Worm (Caenorhabditis elegans) whole organism, L2 larva: Measurements from ENCODE around the gene dmsr-1.

Experiments used
- C34F6.9 ChIP-seq: fragments of 150-350 bp; optimal IDR thresholded peaks from 2 replicates; lab custom pipeline; 2014; ENCODE audit warnings: missing biosample characterization, missing genetic modification characterization
- F13H6.1 ChIP-seq: sonication (generic microtip); optimal IDR thresholded peaks from 2 replicates; lab custom pipeline; 2016; ENCODE audit warnings: missing genetic modification characterization, missing compliant biosample characterization
- R02D3.7 ChIP-seq: fragments of 150-350 bp; optimal IDR thresholded peaks from 2 replicates; lab custom pipeline; 2014; ENCODE audit warnings: missing biosample characterization, missing genetic modification characterization
- Y55F3AM.14 ChIP-seq: fragments of 200-800 bp; sonication (Bioruptor generic); optimal IDR thresholded peaks from 2 replicates; lab custom pipeline; 2018; ENCODE audit warnings: mild to moderate bottlenecking, missing genetic modification characterization, missing compliant biosample characterization
- ZK546.5 ChIP-seq: sonication (generic microtip); optimal IDR thresholded peaks from 2 replicates; lab custom pipeline; 2017; ENCODE audit warnings: missing biosample characterization, missing genetic modification characterization
- alr-1 ChIP-seq: fragments of 150-350 bp; optimal IDR thresholded peaks from 2 replicates; lab custom pipeline; 2014; ENCODE audit warnings: missing biosample characterization, missing genetic modification characterization
- aly-2 ChIP-seq: fragments of 150-350 bp; optimal IDR thresholded peaks from 2 replicates; lab custom pipeline; 2014; ENCODE audit warnings: missing biosample characterization, missing genetic modification characterization
- ama-1 ChIP-seq: fragments of 150-350 bp; optimal IDR thresholded peaks from 2 replicates; lab custom pipeline; 2018; ENCODE audit warnings: inconsistent platforms
- blmp-1 ChIP-seq: sonication (generic microtip); optimal IDR thresholded peaks from 2 replicates; lab custom pipeline; 2017; ENCODE audit warnings: missing genetic modification characterization, mild to moderate bottlenecking, missing compliant biosample characterization, antibody characterized with exemption, moderate library complexity; ENCODE audit not compliant: insufficient read depth
- ceh-16 ChIP-seq: fragments of 150-350 bp; optimal IDR thresholded peaks from 2 replicates; lab custom pipeline; 2014; ENCODE audit warnings: missing biosample characterization, missing genetic modification characterization
- ceh-82 ChIP-seq: fragments of 150-350 bp; optimal IDR thresholded peaks from 2 replicates; lab custom pipeline; 2014; ENCODE audit warnings: missing biosample characterization, missing genetic modification characterization
- crh-2 ChIP-seq: sonication (generic microtip); optimal IDR thresholded peaks from 2 replicates; lab custom pipeline; 2017; ENCODE audit warnings: missing biosample characterization, missing genetic modification characterization
- dmd-4 ChIP-seq: sonication (generic microtip); optimal IDR thresholded peaks from 2 replicates; lab custom pipeline; 2017; ENCODE audit warnings: missing biosample characterization, missing genetic modification characterization
- egl-27 ChIP-seq: sonication (generic microtip); optimal IDR thresholded peaks from 3 replicates; lab custom pipeline; 2017; ENCODE audit warnings: missing biosample characterization, missing genetic modification reagents, missing genetic modification characterization
- elt-1 ChIP-seq: fragments of 150-350 bp; optimal IDR thresholded peaks from 2 replicates; lab custom pipeline; 2014; ENCODE audit warnings: missing biosample characterization, missing genetic modification characterization
- elt-3 ChIP-seq: sonication (generic microtip); optimal IDR thresholded peaks from 2 replicates; lab custom pipeline; 2017; ENCODE audit warnings: missing biosample characterization, missing genetic modification characterization
- fos-1 ChIP-seq: fragments of 150-350 bp; optimal IDR thresholded peaks from 2 replicates; lab custom pipeline; 2014; ENCODE audit warnings: missing biosample characterization, missing genetic modification characterization
- gmeb-1 ChIP-seq: fragments of 150-350 bp; optimal IDR thresholded peaks from 2 replicates; lab custom pipeline; 2014; ENCODE audit warnings: missing biosample characterization, missing genetic modification characterization
- lin-11 ChIP-seq: fragments of 150-350 bp; sonication (generic microtip); optimal IDR thresholded peaks from 2 replicates; lab custom pipeline; 2014; ENCODE audit warnings: missing biosample characterization, missing genetic modification characterization, inconsistent platforms, mixed read lengths
- lin-13 ChIP-seq: fragments of 150-350 bp; optimal IDR thresholded peaks from 2 replicates; lab custom pipeline; 2014; ENCODE audit warnings: missing biosample characterization, missing genetic modification reagents, missing genetic modification characterization
- lin-39 ChIP-seq: fragments of 150-350 bp; optimal IDR thresholded peaks from 2 replicates; lab custom pipeline; 2014; ENCODE audit warnings: missing biosample characterization, missing genetic modification reagents, missing genetic modification characterization
- lsy-2 ChIP-seq, 2 experiments: fragments of 150-350 bp in 1 of 2; sonication (generic microtip) in 1 of 2; optimal IDR thresholded peaks; 2 replicates each; lab custom pipeline; 2014 to 2017; ENCODE audit warnings: missing biosample characterization in 2 of 2, missing genetic modification characterization in 2 of 2
- mab-5 ChIP-seq: fragments of 150-350 bp; optimal IDR thresholded peaks from 2 replicates; lab custom pipeline; 2014; ENCODE audit warnings: missing biosample characterization, missing genetic modification characterization
- mbf-1 ChIP-seq: sonication (generic microtip); optimal IDR thresholded peaks from 2 replicates; lab custom pipeline; 2017; ENCODE audit warnings: missing biosample characterization, missing genetic modification characterization
- mdl-1 ChIP-seq, 2 experiments: fragments of 150-350 bp in 1 of 2; sonication (generic microtip) in 1 of 2; optimal IDR thresholded peaks; 2 replicates each; lab custom pipeline; 2017; ENCODE audit warnings: missing biosample characterization in 2 of 2, missing genetic modification characterization in 2 of 2
- nhr-10 ChIP-seq: sonication (generic microtip); optimal IDR thresholded peaks from 2 replicates; lab custom pipeline; 2017; ENCODE audit warnings: missing biosample characterization, missing genetic modification characterization
- nhr-11 ChIP-seq: fragments of 150-350 bp; optimal IDR thresholded peaks from 2 replicates; lab custom pipeline; 2014; ENCODE audit warnings: missing biosample characterization, missing genetic modification characterization
- nhr-12 ChIP-seq: fragments of 150-350 bp; optimal IDR thresholded peaks from 2 replicates; lab custom pipeline; 2014; ENCODE audit warnings: missing biosample characterization, missing genetic modification characterization
- nhr-129 ChIP-seq: fragments of 150-350 bp; optimal IDR thresholded peaks from 2 replicates; lab custom pipeline; 2014; ENCODE audit warnings: missing biosample characterization, missing genetic modification characterization
- nhr-21 ChIP-seq: fragments of 150-350 bp; optimal IDR thresholded peaks from 2 replicates; lab custom pipeline; 2014; ENCODE audit warnings: missing biosample characterization, missing genetic modification characterization
- nhr-23 ChIP-seq: fragments of 150-350 bp; optimal IDR thresholded peaks from 2 replicates; lab custom pipeline; 2014; ENCODE audit warnings: missing biosample characterization, missing genetic modification reagents, missing genetic modification characterization
- nhr-237 ChIP-seq: fragments of 150-350 bp; optimal IDR thresholded peaks from 2 replicates; lab custom pipeline; 2014; ENCODE audit warnings: missing biosample characterization, missing genetic modification characterization
- nhr-25 ChIP-seq: fragments of 150-350 bp; sonication (generic microtip); optimal IDR thresholded peaks from 3 replicates; lab custom pipeline; 2014; ENCODE audit warnings: missing biosample characterization, missing genetic modification characterization
- nhr-6 ChIP-seq: fragments of 150-350 bp; optimal IDR thresholded peaks from 2 replicates; lab custom pipeline; 2014; ENCODE audit warnings: missing biosample characterization, missing genetic modification characterization
- nhr-77 ChIP-seq: fragments of 150-350 bp; optimal IDR thresholded peaks from 2 replicates; lab custom pipeline; 2014; ENCODE audit warnings: missing biosample characterization, missing genetic modification characterization
- peb-1 ChIP-seq: fragments of 150-350 bp; optimal IDR thresholded peaks from 2 replicates; lab custom pipeline; 2014; ENCODE audit warnings: missing biosample characterization, missing genetic modification characterization
- sem-4 ChIP-seq: fragments of 150-350 bp; optimal IDR thresholded peaks from 2 replicates; lab custom pipeline; 2014; ENCODE audit warnings: missing biosample characterization, missing genetic modification reagents, missing genetic modification characterization
- skn-1 ChIP-seq: sonication (generic microtip); optimal IDR thresholded peaks from 2 replicates; lab custom pipeline; 2017; ENCODE audit warnings: missing biosample characterization, missing genetic modification characterization
- sma-3 ChIP-seq: sonication (generic microtip); optimal IDR thresholded peaks from 2 replicates; lab custom pipeline; 2016; ENCODE audit warnings: missing genetic modification reagents, missing genetic modification characterization, missing compliant biosample characterization
- sma-9 ChIP-seq, 2 experiments: fragments of 150-350 bp in 1 of 2; sonication (generic microtip) in 1 of 2; optimal IDR thresholded peaks; 2 replicates each; lab custom pipeline; 2014 to 2016; ENCODE audit warnings: missing genetic modification characterization in 2 of 2, mild to moderate bottlenecking in 1 of 2, missing biosample characterization in 1 of 2, missing compliant biosample characterization in 1 of 2, missing genetic modification reagents in 1 of 2, moderate library complexity in 1 of 2
- snpc-4 ChIP-seq: fragments of 150-350 bp; optimal IDR thresholded peaks from 2 replicates; lab custom pipeline; 2014; ENCODE audit warnings: missing biosample characterization, missing genetic modification characterization
- unc-39 ChIP-seq: fragments of 150-350 bp; optimal IDR thresholded peaks from 2 replicates; lab custom pipeline; 2014; ENCODE audit warnings: missing biosample characterization, missing genetic modification characterization
- unc-55 ChIP-seq: fragments of 150-350 bp; sonication (generic microtip); optimal IDR thresholded peaks from 3 replicates; lab custom pipeline; 2014; ENCODE audit warnings: missing biosample characterization, missing genetic modification reagents, missing genetic modification characterization
- unc-62 ChIP-seq: fragments of 150-350 bp; optimal IDR thresholded peaks from 2 replicates; lab custom pipeline; 2014; ENCODE audit warnings: missing biosample characterization, missing genetic modification reagents, missing genetic modification characterization
- zag-1 ChIP-seq: fragments of 150-350 bp; optimal IDR thresholded peaks from 2 replicates; lab custom pipeline; 2014; ENCODE audit warnings: missing biosample characterization, missing genetic modification characterization
- ztf-1 ChIP-seq: fragments of 200-800 bp; sonication (Bioruptor generic); conservative IDR thresholded peaks from 2 replicates; pipeline ENCODE4 v1.3.6; 2022; ENCODE audit warnings: missing genetic modification characterization, missing compliant biosample characterization
- ztf-11 ChIP-seq: sonication (generic microtip); optimal IDR thresholded peaks from 2 replicates; lab custom pipeline; 2017; ENCODE audit warnings: missing biosample characterization, missing genetic modification characterization
- ztf-4 ChIP-seq: fragments of 150-350 bp; optimal IDR thresholded peaks from 2 replicates; lab custom pipeline; 2014; ENCODE audit warnings: missing biosample characterization, missing genetic modification characterization

The dmsr-1 gene

ce11 chrV:11410902-11411561 lies 27.5 kb upstream of the dmsr-1 start, which contains the start of the genes K03B8.8 and grl-3:
Gene K03B8.8, minus strand, starts transcription at chrV:11411002.
Gene grl-3, plus strand, starts transcription at chrV:11411511.
- TF ChIP-seq ztf-1 (GFP tag; lab: Robert Waterston, UW), result no peak
- no peak for TF ChIP-seq nhr-6
- no peak for TF ChIP-seq unc-39 (tag; lab: Kevin White, UChicago)
- no peak for TF ChIP-seq gmeb-1 (tag; lab: Kevin White, UChicago)
- TF ChIP-seq nhr-12 (tag; lab: Kevin White, UChicago), result no peak

DNA sequence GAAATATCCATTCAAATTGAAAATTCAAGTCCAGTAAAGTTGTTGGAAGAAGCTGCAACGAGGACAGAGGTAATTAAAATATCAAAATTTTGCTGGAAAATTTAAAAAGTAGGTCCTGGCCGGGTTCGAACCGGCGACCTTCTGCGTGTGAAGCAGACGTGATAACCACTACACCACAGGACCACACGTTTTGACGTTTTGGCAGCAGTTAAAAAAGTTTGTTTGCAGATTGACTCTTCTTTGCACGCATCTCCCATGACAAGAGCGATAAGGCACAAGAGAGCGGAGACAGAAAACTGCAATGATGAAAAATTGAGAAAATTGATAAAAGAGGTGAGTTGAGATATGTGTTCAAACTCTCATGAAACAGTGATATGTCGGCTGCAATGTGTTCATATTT lies 26.4 kb upstream of the dmsr-1 start:
- TF ChIP-seq aly-2 (tag; lab: Kevin White, UChicago) (no peak), mbf-1 (tag; lab: Kevin White, UChicago) (no peak), lsy-2 (tag; optimal IDR thresholded peaks at IDR 0.05; lab: Kevin White, UChicago) (no peak), unc-39 (tag; lab: Kevin White, UChicago) (no peak), fos-1 (tag; lab: Kevin White, UChicago) (peak; percentile 61), nhr-11 (tag; lab: Kevin White, UChicago) (no peak), sem-4 (tag; lab: Kevin White, UChicago) (no peak), nhr-129 (tag; lab: Kevin White, UChicago) (peak; percentile 48), ceh-16 (tag; lab: Kevin White, UChicago) (no peak), alr-1 (tag; lab: Kevin White, UChicago) (no peak), ztf-4 (no peak), mab-5 (tag; lab: Kevin White, UChicago) (no peak), ZK546.5 (tag; lab: Kevin White, UChicago) (no peak), Y55F3AM.14 (GFP tag; lab: Kevin White, UChicago) (no peak), dmd-4 (tag; lab: Kevin White, UChicago) (no peak), crh-2 (tag; lab: Kevin White, UChicago) (peak; percentile 40), gmeb-1 (tag; lab: Kevin White, UChicago) (no peak), nhr-77 (tag; lab: Kevin White, UChicago) (no peak), elt-3 (tag; lab: Kevin White, UChicago) (no peak), egl-27 (peak; percentile 15), mdl-1 (tag; optimal IDR thresholded peaks at IDR 0.05; lab: Kevin White, UChicago) (no peak), R02D3.7 (tag; lab: Kevin White, UChicago) (no peak), nhr-21 (peak; percentile 13), nhr-237 (tag; lab: Kevin White, UChicago) (no peak), lin-39 (tag; lab: Kevin White, UChicago) (no peak), nhr-12 (tag; lab: Kevin White, UChicago) (no peak), ama-1 (lab: Kevin White, UChicago) (no peak), ztf-11 (no peak), nhr-23 (tag; lab: Kevin White, UChicago) (no peak), sma-3 (GFP tag; lab: Kevin White, UChicago) (peak; percentile 65), elt-1 (no peak), sma-9 (GFP tag; optimal IDR thresholded peaks at IDR 0.05; lab: Kevin White, UChicago) (peak; percentile 63), sma-9 (tag; optimal IDR thresholded peaks at IDR 0.05; lab: Kevin White, UChicago) (no peak), unc-62 (GFP tag; lab: Kevin White, UChicago) (no peak), nhr-25 (no peak), unc-55 (no peak), C34F6.9 (tag; lab: Kevin White, UChicago) (no peak), peb-1 (tag; lab: Kevin White, UChicago) (no peak), zag-1 (tag; lab: Kevin White, UChicago) (no peak), nhr-10 (tag; lab: Kevin White, UChicago) (no peak), nhr-6 (no peak), ceh-82 (tag; lab: Kevin White, UChicago) (no peak), snpc-4 (peak; percentile 65), F13H6.1 (tag; lab: Kevin White, UChicago) (no peak), skn-1 (tag; lab: Kevin White, UChicago) (no peak), ztf-1 (GFP tag; lab: Robert Waterston, UW) (no peak), lin-11 (tag; lab: Kevin White, UChicago) (no peak), lin-13 (no peak), blmp-1 (no peak)
- TF ChIP-seq, all 48 proteins: peak for 8
